Worm (Caenorhabditis elegans): ENCODE results near the gene F36A4.5.
A peak's percentile ranks its signal among the peaks of the same experiment; 100 is the strongest.

F36A4.5 gene

DNA sequence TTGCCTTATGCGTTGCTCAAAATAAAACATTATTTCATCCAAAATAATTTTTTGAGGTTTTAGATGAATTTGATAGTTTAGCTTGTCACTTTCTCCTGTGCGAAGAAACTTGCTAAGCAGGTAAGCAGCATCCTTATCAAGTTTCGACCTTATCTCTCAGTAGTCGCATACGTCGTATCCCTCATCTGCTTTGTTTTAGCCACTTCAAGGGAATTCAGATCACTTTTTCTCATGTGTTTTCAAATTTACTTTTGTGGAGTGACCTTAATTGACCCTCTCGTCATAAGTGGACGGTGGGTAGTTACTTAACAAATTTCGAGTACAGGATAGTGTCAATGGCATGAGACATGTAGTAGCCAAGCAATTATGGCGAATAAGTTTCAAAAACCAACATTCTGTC is 28.7 kb upstream of the F36A4.5 start (continued):
- TF ChIP-seq ces-1 (GFP tag; optimal IDR thresholded peaks at IDR 0.05) (no peak), hlh-11 (tag; optimal IDR thresholded peaks at IDR 0.05) (peak; percentile 12), egl-27 (tag; optimal IDR thresholded peaks at IDR 0.05) (no peak)

DNA sequence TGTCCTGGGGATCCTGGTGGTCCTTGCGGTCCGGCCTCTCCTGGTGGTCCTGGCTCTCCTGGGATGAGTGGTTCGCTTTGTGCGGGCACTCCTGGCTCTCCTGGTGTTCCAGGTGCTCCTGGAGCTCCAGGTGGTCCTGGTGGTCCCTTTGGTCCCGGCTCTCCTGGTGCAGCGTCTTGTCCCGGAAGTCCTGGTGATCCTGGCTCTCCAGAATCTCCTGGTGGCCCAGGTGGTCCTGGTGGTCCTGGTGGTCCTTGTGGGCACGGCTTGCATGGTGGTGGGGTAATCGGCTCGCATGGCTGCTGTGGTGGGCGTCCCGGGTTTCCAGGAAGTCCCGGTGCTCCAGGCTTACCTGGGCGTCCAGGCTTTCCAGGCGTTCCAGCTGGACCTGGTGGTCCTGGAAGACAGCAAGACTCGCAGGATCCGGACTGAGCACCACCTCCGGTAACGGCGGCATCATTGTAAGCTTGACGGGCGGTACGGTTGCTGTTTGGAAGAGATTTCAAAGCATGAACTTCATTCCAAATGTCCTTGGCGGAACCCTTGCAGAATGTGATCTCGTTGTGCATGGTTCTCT is 21.4 kb upstream of the F36A4.5 start:
- TF ChIP-seq ZK337.2 (GFP tag; IDR thresholded peaks at IDR 0.05) (no peak), set-16 (GFP tag; IDR thresholded peaks at IDR 0.05) (peak; percentile 98), pqm-1 (tag; optimal IDR thresholded peaks at IDR 0.05) (no peak), lin-38 (GFP tag; IDR thresholded peaks at IDR 0.05) (no peak)

DNA sequence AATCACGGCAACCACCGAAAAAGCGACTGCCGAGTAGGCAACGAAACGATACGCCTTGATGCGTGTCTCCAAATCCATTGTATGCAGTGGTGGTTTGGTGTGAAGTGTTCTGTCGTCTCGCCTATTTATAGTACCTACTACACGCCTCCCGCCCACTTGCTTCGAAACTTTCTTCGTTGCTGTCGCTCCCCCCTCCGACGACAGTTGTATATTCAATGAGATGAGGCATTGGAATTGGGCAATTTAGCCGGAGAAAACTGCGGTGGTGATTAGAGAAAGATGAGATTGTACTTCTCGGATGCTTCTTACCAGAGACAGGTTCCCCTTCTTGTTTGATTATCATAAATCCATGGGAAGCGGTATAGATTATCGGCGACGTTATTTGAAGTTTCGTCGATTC is 20.8 kb upstream of the F36A4.5 start, which contains the start of gene col-34:
Gene col-34 (minus strand): TSS at position 101 of the 400 bp plus-strand sequence.
- no peak for TF ChIP-seq ceh-44 (GFP tag; IDR thresholded peaks at IDR 0.05)
- TF ChIP-seq lin-1 (GFP tag; IDR thresholded peaks at IDR 0.05), result no peak
- no peak for TF ChIP-seq lin-38 (GFP tag; IDR thresholded peaks at IDR 0.05)
- no peak for TF ChIP-seq lim-7 (GFP tag; IDR thresholded peaks at IDR 0.05)
- no peak for TF ChIP-seq set-16 (GFP tag; IDR thresholded peaks at IDR 0.05)
- no peak for TF ChIP-seq lin-15B (tag; optimal IDR thresholded peaks at IDR 0.05)
- no peak for TF ChIP-seq R02D3.7 (tag; optimal IDR thresholded peaks at IDR 0.05)
- no peak for TF ChIP-seq fkh-10 (GFP tag; optimal IDR thresholded peaks at IDR 0.05)
- TF ChIP-seq ceh-32 (tag; optimal IDR thresholded peaks at IDR 0.05; ENCODE audit: poor library complexity), result no peak
- TF ChIP-seq aha-1 (tag), result no peak
- no peak for TF ChIP-seq nhr-111 (GFP tag; optimal IDR thresholded peaks at IDR 0.05)
- no peak for TF ChIP-seq duxl-1 (tag; optimal IDR thresholded peaks at IDR 0.05; ENCODE audit: poor library complexity)
- TF ChIP-seq Y105C5A.15 (GFP tag; IDR thresholded peaks at IDR 0.05), result no peak

DNA sequence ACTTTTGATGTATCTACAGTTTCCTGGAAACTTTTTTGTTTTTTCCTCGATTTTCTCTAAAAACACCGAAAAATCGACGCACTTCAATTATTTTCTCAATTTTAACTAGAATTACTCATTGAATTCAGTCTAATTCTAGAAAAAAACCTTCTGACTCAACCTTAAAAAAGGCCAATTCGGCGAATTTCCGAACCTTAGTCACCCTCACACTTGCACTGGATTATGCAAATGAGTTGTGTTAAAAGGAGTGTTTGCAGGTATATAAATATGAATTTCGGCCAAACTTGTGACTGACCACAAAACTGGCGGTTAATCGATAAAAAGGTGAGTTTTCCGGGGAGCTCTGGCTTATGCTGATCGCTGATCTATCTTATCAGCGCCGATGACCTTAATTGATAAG is 18.8 kb upstream of the F36A4.5 start, which contains the start of gene ttr-20:
Gene ttr-20 (plus strand): TSS at position 301 of the 400 bp plus-strand sequence.
- TF ChIP-seq madf-5 (GFP tag; IDR thresholded peaks at IDR 0.05), result no peak
- TF ChIP-seq aha-1 (tag), result peak; percentile 50

DNA sequence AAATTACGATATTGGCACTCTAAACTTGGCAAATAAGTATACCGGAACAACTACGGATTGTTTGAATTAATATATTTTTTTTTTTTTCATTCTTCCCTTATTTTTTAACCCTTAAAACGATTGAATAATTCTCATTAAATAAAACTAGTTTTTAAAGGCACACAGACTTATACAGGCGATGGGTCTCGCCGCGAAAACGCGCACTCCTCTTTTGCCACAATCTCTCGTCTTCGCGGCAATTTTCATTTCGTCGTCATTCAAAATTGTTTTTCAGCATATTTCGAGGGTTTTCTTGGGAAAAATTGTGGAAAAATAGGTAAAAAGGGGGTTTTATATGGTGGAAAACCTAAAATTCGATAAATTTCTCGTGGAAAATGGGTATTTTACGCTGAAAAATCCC is 18.0 kb upstream of the F36A4.5 start:
- TF ChIP-seq mes-2 (tag; optimal IDR thresholded peaks at IDR 0.05; ENCODE audit: poor library complexity, severe bottlenecking) (peak; percentile 74), nhr-10 (tag; optimal IDR thresholded peaks at IDR 0.05) (no peak), ZK546.5 (tag; optimal IDR thresholded peaks at IDR 0.05) (no peak), dpl-1 (GFP tag; optimal IDR thresholded peaks at IDR 0.05) (peak; percentile 74), egl-27 (tag; optimal IDR thresholded peaks at IDR 0.05) (no peak), Y5F2A.4 (GFP tag; optimal IDR thresholded peaks at IDR 0.05) (no peak), attf-4 (tag; optimal IDR thresholded peaks at IDR 0.05) (no peak), lsy-2 (tag; optimal IDR thresholded peaks at IDR 0.05) (peak in 1 of 2 experiments; percentile 80), daf-16 (GFP tag; optimal IDR thresholded peaks at IDR 0.05) (no peak), daf-16 (tag; optimal IDR thresholded peaks at IDR 0.05) (peak; percentile 0), duxl-1 (tag; optimal IDR thresholded peaks at IDR 0.05; ENCODE audit: poor library complexity) (peak; percentile 15), lin-38 (GFP tag; IDR thresholded peaks at IDR 0.05) (peak; percentile 55), dve-1 (tag; optimal IDR thresholded peaks at IDR 0.05; ENCODE audit: insufficient read depth) (peak; percentile 32), rbr-2 (tag; optimal IDR thresholded peaks at IDR 0.05) (peak; percentile 42), mep-1 (tag; optimal IDR thresholded peaks at IDR 0.05) (peak; percentile 11), aha-1 (tag) (peak; percentile 71)

DNA sequence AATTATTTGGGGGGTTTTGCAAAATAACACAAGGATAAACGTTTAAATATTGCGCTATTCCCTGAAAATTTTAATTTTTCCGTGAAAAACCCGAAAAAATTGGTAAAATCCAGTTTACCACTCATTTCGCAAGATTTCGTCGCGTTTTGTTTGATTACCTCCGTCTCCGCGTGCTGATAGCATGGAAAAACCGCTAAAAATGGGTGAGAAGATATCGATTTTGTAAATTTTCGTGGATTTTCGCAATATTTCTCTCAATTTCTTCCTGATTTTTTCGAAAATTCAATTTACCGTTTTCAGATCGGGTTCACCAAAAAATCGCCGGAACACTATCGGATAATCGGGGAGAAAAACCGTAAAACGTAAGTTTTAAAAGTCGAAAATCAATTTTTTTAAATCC is 17.6 kb upstream of the F36A4.5 start, which contains the start of gene ama-1:
Gene ama-1 (plus strand): TSS at position 301 of the 400 bp plus-strand sequence.
- no peak for TF ChIP-seq mdl-1 (tag; optimal IDR thresholded peaks at IDR 0.05)
- TF ChIP-seq nhr-42 (GFP tag; IDR thresholded peaks at IDR 0.05), result no peak
- TF ChIP-seq nhr-48 (tag; optimal IDR thresholded peaks at IDR 0.05), result no peak
